Fruit fly (Drosophila melanogaster): ENCODE measurements around the gene CCT2.

The CCT2 gene

dm6 chrX:9134922-9135453 is 45.7 kb downstream of the CCT2 start, which contains the start of gene fend (continued):
- TF ChIP-seq abd-A (tag; optimal IDR thresholded peaks at IDR 0.05) (peak; percentile 9), lbe (GFP tag; optimal IDR thresholded peaks at IDR 0.05) (no peak), CG1603 (tag; optimal IDR thresholded peaks at IDR 0.05) (peak; percentile 1), Xbp1 (GFP tag; optimal IDR thresholded peaks at IDR 0.05) (no peak), CG10462 (GFP tag; optimal IDR thresholded peaks at IDR 0.05) (no peak), gem (tag; optimal IDR thresholded peaks at IDR 0.05) (peak; percentile 57), CG17612 (GFP tag; IDR thresholded peaks at IDR 0.05) (no peak), cwo (GFP tag; optimal IDR thresholded peaks at IDR 0.05) (peak; percentile 24), vfl (GFP tag; optimal IDR thresholded peaks at IDR 0.05) (no peak), Dp (GFP tag; optimal IDR thresholded peaks at IDR 0.05) (no peak), CG9876 (GFP tag; optimal IDR thresholded peaks at IDR 0.05) (no peak), scrt (GFP tag; optimal IDR thresholded peaks at IDR 0.05) (peak; percentile 35), seq (GFP tag; IDR thresholded peaks at IDR 0.05) (0 out of 2 replicates have a peak, but pooled peaks have one; percentile 10), NK7.1 (GFP tag; optimal IDR thresholded peaks at IDR 0.05) (no peak), Opbp (GFP tag; IDR thresholded peaks at IDR 0.05; ENCODE audit: partially characterized antibody) (peak; percentile 39; the same call in 1 of the 3 replicates), lab (GFP tag; optimal IDR thresholded peaks at IDR 0.05) (peak; percentile 8), CG8281 (tag; optimal IDR thresholded peaks at IDR 0.05) (peak; percentile 8), NfI (GFP tag; optimal IDR thresholded peaks at IDR 0.05) (peak; percentile 44), slbo (GFP tag; IDR thresholded peaks at IDR 0.05) (no peak), grau (tag; optimal IDR thresholded peaks at IDR 0.05) (peak; percentile 61), tx (GFP tag; optimal IDR thresholded peaks at IDR 0.05) (no peak), CG11093 (GFP tag; IDR thresholded peaks at IDR 0.05) (no peak), CG43689 (GFP tag; IDR thresholded peaks at IDR 0.05) (no peak), stc (GFP tag; IDR thresholded peaks at IDR 0.05) (no peak), Meics (GFP tag; optimal IDR thresholded peaks at IDR 0.05) (peak; percentile 53), Sry-δ (GFP tag; optimal IDR thresholded peaks at IDR 0.05) (no peak), bcd (GFP tag; optimal IDR thresholded peaks at IDR 0.05) (peak; percentile 48), cg (GFP tag; optimal IDR thresholded peaks at IDR 0.05) (no peak), bowl (GFP tag; IDR thresholded peaks at IDR 0.05) (no peak), CG13296 (GFP tag; optimal IDR thresholded peaks at IDR 0.05) (peak; percentile 58), trem (tag; optimal IDR thresholded peaks at IDR 0.05) (peak; percentile 23), peb (GFP tag; IDR thresholded peaks at IDR 0.05) (no peak), phol (tag; optimal IDR thresholded peaks at IDR 0.05) (peak; percentile 46), B-H1 (GFP tag; IDR thresholded peaks at IDR 0.05) (no peak), CG2129 (GFP tag; IDR thresholded peaks at IDR 0.05; ENCODE audit: partially characterized antibody) (no peak), YL-1 (GFP tag; optimal IDR thresholded peaks at IDR 0.05) (no peak), eyg (GFP tag; optimal IDR thresholded peaks at IDR 0.05) (no peak), HHEX (GFP tag; optimal IDR thresholded peaks at IDR 0.05) (no peak), fru (optimal IDR thresholded peaks at IDR 0.05) (no peak), Aef1 (GFP tag; IDR thresholded peaks at IDR 0.05) (peak; percentile 33; the same call in 2 of the 3 replicates), CG15269 (tag; optimal IDR thresholded peaks at IDR 0.05) (peak; percentile 57), psq (GFP tag; optimal IDR thresholded peaks at IDR 0.05) (no peak), Vsx1 (GFP tag; optimal IDR thresholded peaks at IDR 0.05) (no peak), wor (GFP tag; IDR thresholded peaks at IDR 0.05) (no peak), dimm (GFP tag; IDR thresholded peaks at IDR 0.05) (no peak), HLH54F (GFP tag; optimal IDR thresholded peaks at IDR 0.05) (no peak), CG17359 (tag; optimal IDR thresholded peaks at IDR 0.05) (peak; percentile 11), CG7556 (GFP tag; optimal IDR thresholded peaks at IDR 0.05) (peak; percentile 62), ap (GFP tag; IDR thresholded peaks at IDR 0.05) (no peak), ara (GFP tag; IDR thresholded peaks at IDR 0.05) (no peak), CG6254 (GFP tag; optimal IDR thresholded peaks at IDR 0.05) (no peak)
